Fruit fly (Drosophila melanogaster) whole organism: Measurements from ENCODE around the gene CG46314.

Source experiments
- CG8478 ChIP-seq: fragments of >200 bp; optimal IDR thresholded peaks from 2 replicates; lab custom pipeline; 2018; ENCODE audit warnings: inconsistent platforms
- Dll ChIP-seq: fragments of >200 bp; optimal IDR thresholded peaks from 2 replicates; lab custom pipeline; 2017
- EcR ChIP-seq, 2 experiments: fragments of >200 bp; optimal IDR thresholded peaks; 2 replicates each; lab custom pipeline; 2017; ENCODE audit warnings: missing biosample characterization in 2 of 2, missing genetic modification characterization in 2 of 2, missing genetic modification reagents in 2 of 2
- pan ChIP-seq: fragments of >200 bp; optimal IDR thresholded peaks from 2 replicates; lab custom pipeline; 2017
- psq ChIP-seq: fragments of >200 bp; optimal IDR thresholded peaks from 2 replicates; lab custom pipeline; 2017
- usp ChIP-seq: fragments of >200 bp; optimal IDR thresholded peaks from 2 replicates; lab custom pipeline; 2017; ENCODE audit warnings: missing biosample characterization, missing genetic modification characterization, mixed read lengths

Gene CG46314

dm6 chr2L:21313909-21314400 lies at the start of gene CG46314:
Gene CG46314, plus strand, starts transcription at chr2L:21314360.
- no peak for TF ChIP-seq psq
- TF ChIP-seq pan (lab: Kevin White, UChicago) = no peak
- no peak for TF ChIP-seq CG8478
- TF ChIP-seq EcR (GFP tag; optimal IDR thresholded peaks at IDR 0.05; lab: Kevin White, UChicago) = no peak
- no peak for TF ChIP-seq usp (GFP tag; lab: Kevin White, UChicago)
- no peak for TF ChIP-seq Dll (lab: Kevin White, UChicago)

DNA sequence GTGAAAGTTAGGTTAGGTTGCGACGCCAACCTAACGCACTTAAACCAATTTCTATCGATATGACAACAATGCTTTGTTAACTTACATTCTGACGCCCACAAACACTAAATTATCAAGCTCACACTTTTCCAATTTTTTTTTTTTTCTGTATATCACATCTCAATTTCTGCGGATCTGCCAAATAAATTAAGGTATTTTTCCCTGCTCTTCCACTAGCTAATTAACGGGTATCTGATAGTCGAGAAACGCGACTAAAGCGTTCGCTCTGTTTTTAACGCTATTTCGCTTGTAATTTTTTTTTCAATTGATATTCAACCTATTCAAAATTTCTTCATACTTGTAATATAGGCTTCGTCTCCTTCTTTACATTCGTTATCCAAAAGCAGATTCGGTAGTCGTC lies 47.9 kb upstream of the CG46314 start:
- no peak for TF ChIP-seq psq
- TF ChIP-seq pan (lab: Kevin White, UChicago) = no peak
- no peak for TF ChIP-seq Dll (lab: Kevin White, UChicago)
- no peak for TF ChIP-seq usp (GFP tag; lab: Kevin White, UChicago)
- no peak for TF ChIP-seq CG8478
- TF ChIP-seq EcR (GFP tag; optimal IDR thresholded peaks at IDR 0.05; lab: Kevin White, UChicago) = no peak

dm6 chr2L:21268140-21268539 lies 46.0 kb upstream of the CG46314 start:
- TF ChIP-seq CG8478 = no peak
- no peak for TF ChIP-seq usp (GFP tag; lab: Kevin White, UChicago)
- TF ChIP-seq psq = no peak

DNA sequence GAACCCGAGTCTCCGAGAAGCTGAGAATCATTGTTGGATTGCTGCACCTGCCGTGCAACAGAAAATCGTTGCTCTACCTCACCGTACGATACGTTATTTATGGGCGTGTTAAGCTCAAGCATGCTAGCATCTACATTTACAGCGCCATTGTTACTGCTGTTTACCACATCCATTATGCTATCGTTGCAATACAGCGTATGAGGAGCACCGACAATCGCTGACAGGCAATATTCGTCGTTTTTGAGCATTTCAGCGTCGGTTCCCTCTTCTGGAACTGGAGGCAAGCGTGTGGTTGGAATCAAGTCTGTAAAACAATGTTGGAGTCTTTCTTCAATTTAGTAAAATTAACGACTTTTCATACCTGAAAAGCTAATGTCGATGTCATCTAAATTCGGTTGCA lies 25.1 kb upstream of the CG46314 start:
- TF ChIP-seq Dll (lab: Kevin White, UChicago) (no peak), CG8478 (no peak), psq (no peak), usp (GFP tag; lab: Kevin White, UChicago) (no peak), EcR (GFP tag; optimal IDR thresholded peaks at IDR 0.05; lab: Kevin White, UChicago) (no peak), pan (lab: Kevin White, UChicago) (no peak)

- TF ChIP-seq EcR (GFP tag; optimal IDR thresholded peaks at IDR 0.05; lab: Kevin White, UChicago) (no peak), Dll (lab: Kevin White, UChicago) (no peak), CG8478 (no peak), usp (GFP tag; lab: Kevin White, UChicago) (no peak), pan (lab: Kevin White, UChicago) (no peak), psq (no peak)
Measured at dm6 chr2L:21290434-21290833, 23.7 kb upstream of the CG46314 start, which contains the start of gene Gr39a. Gene Gr39a, plus strand, starts transcription at chr2L:21290734.

DNA sequence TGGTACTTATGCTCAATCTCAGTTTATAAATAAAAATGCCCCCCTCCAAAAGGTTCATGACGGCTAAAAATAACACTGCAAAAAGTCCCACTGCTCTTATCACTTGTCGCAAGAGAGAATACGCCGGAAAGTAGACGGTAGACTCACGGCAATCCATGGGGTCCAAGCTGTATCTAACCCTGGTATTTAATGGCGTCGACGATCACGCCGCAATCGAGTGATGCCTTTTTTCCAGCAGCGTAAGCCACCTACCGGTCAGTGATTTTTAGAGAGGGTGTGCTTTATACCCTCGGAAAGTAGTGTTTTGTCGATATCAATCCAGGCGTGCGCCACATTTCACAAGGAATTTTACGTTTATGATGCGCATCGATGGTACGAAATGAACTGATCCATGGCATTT lies 14.6 kb upstream of the CG46314 start:
- TF ChIP-seq usp (GFP tag; lab: Kevin White, UChicago) = no peak
- TF ChIP-seq EcR (GFP tag; optimal IDR thresholded peaks at IDR 0.05; lab: Kevin White, UChicago) = no peak
- TF ChIP-seq pan (lab: Kevin White, UChicago) = no peak
- TF ChIP-seq psq = no peak
- no peak for TF ChIP-seq Dll (lab: Kevin White, UChicago)
- no peak for TF ChIP-seq CG8478

- TF ChIP-seq psq (no peak), usp (GFP tag; lab: Kevin White, UChicago) (no peak), EcR (GFP tag; optimal IDR thresholded peaks at IDR 0.05; lab: Kevin White, UChicago) (no peak), CG8478 (no peak), Dll (lab: Kevin White, UChicago) (no peak), pan (lab: Kevin White, UChicago) (no peak)
Measured at dm6 chr2L:21302064-21302463, 12.1 kb upstream of the CG46314 start.

dm6 chr2L:21303655-21304532 lies 10.3 kb upstream of the CG46314 start:
- TF ChIP-seq psq (no peak), usp (GFP tag; lab: Kevin White, UChicago) (no peak), pan (lab: Kevin White, UChicago) (no peak), CG8478 (no peak), EcR (GFP tag; optimal IDR thresholded peaks at IDR 0.05; lab: Kevin White, UChicago) (no peak), Dll (lab: Kevin White, UChicago) (no peak)

- TF ChIP-seq Dll (lab: Kevin White, UChicago) (no peak), pan (lab: Kevin White, UChicago) (no peak), EcR (GFP tag; optimal IDR thresholded peaks at IDR 0.05; lab: Kevin White, UChicago) (no peak), CG8478 (no peak), psq (no peak), usp (GFP tag; lab: Kevin White, UChicago) (no peak)
Measured at dm6 chr2L:21304533-21304850, 9.7 kb upstream of the CG46314 start.

DNA sequence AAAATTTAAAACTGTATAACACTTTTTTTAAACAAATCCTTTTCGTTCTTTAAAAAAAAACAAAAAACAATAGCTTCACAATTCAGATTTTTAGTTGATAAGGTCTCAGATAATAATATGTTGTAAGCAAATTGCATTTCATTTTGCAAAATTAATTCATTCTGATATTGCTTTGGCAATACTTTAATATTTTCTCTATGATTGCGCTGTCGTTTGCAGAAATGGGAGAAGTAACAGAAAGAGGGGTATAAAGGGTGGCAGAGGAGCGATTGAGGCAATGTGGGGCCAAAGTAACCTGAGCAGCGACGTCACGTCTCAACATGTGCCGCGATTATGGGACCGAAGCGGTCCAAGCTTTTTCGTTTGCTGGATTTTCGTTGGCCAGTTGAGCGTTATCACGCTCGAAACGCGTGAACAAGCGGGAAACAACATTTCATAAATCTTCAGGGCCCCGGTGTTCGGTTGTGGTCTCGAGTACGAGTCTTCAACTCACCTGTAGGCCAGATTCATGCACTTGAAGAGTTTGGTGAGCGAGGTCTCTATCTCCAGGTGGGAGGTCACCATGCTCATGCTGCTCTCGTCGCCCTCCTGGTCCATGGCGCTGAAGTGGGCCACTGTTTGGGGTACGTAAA lies 6.2 kb upstream of the CG46314 start:
- no peak for TF ChIP-seq Dll (lab: Kevin White, UChicago)
- TF ChIP-seq CG8478 = no peak
- TF ChIP-seq psq = no peak
- TF ChIP-seq EcR (GFP tag; optimal IDR thresholded peaks at IDR 0.05; lab: Kevin White, UChicago) = no peak
- no peak for TF ChIP-seq pan (lab: Kevin White, UChicago)
- TF ChIP-seq usp (GFP tag; lab: Kevin White, UChicago) = no peak

- TF ChIP-seq Dll (lab: Kevin White, UChicago) (no peak), EcR (GFP tag; optimal IDR thresholded peaks at IDR 0.05; lab: Kevin White, UChicago) (peak in 1 of 2 experiments; percentile 55), usp (GFP tag; lab: Kevin White, UChicago) (no peak), CG8478 (no peak)
Measured at dm6 chr2L:21309058-21309753, 5.0 kb upstream of the CG46314 start.
